Worm (Caenorhabditis elegans) whole organism, young adult: ENCODE measurements around the gene gpx-6.

Experiments used
- B0019.2 ChIP-seq: fragments of 200-800 bp; sonication (Bioruptor generic); conservative IDR thresholded peaks from 2 replicates; pipeline ENCODE4 v1.3.6; 2022; ENCODE audit warnings: missing genetic modification reagents, missing genetic modification characterization, missing compliant biosample characterization
- B0261.1 ChIP-seq: sonication (generic microtip); optimal IDR thresholded peaks from 2 replicates; lab custom pipeline; 2016; ENCODE audit warnings: mild to moderate bottlenecking, missing genetic modification characterization, moderate library complexity, missing compliant biosample characterization
- C17E4.6 ChIP-seq: fragments of 200-800 bp; sonication (Bioruptor generic); IDR thresholded peaks from 2 replicates; pipeline ENCODE4 v1.3.6; 2022; ENCODE audit warnings: missing genetic modification reagents, missing genetic modification characterization, missing compliant biosample characterization
- D2030.7 ChIP-seq: fragments of 200-800 bp; sonication (Bioruptor generic); IDR thresholded peaks from 2 replicates; pipeline ENCODE4 v1.3.6; 2022; ENCODE audit warnings: missing genetic modification reagents, missing genetic modification characterization, missing compliant biosample characterization
- F33H1.4 ChIP-seq: fragments of 200-800 bp; sonication (Bioruptor generic); IDR thresholded peaks from 2 replicates; pipeline ENCODE4 v1.3.6; 2022; ENCODE audit warnings: missing genetic modification reagents, missing genetic modification characterization, missing compliant biosample characterization
- F37B4.10 ChIP-seq: fragments of 200-800 bp; sonication (Bioruptor generic); IDR thresholded peaks from 2 replicates; pipeline ENCODE4 v1.3.6; 2022; ENCODE audit warnings: missing genetic modification characterization, missing compliant biosample characterization
- F49E8.2 ChIP-seq: sonication (generic microtip); optimal IDR thresholded peaks from 3 replicates; lab custom pipeline; 2017; ENCODE audit warnings: missing genetic modification characterization, mild to moderate bottlenecking, missing compliant biosample characterization, antibody characterized with exemption, moderate library complexity; ENCODE audit not compliant: insufficient read depth
- F52B5.7 ChIP-seq: sonication (generic microtip); optimal IDR thresholded peaks from 2 replicates; lab custom pipeline; 2016; ENCODE audit warnings: mild to moderate bottlenecking, missing genetic modification characterization, missing compliant biosample characterization
- F55B11.4 ChIP-seq: sonication (generic microtip); optimal IDR thresholded peaks from 2 replicates; lab custom pipeline; 2016; ENCODE audit warnings: missing compliant biosample characterization, missing genetic modification characterization, borderline replicate concordance; ENCODE audit not compliant: insufficient read depth
- F57A8.1 ChIP-seq: fragments of 200-800 bp; sonication (Bioruptor generic); optimal IDR thresholded peaks from 2 replicates; lab custom pipeline; 2018; ENCODE audit warnings: mild to moderate bottlenecking, missing genetic modification characterization, moderate library complexity, missing compliant biosample characterization
- T26A5.8 ChIP-seq: sonication (generic microtip); optimal IDR thresholded peaks from 2 replicates; lab custom pipeline; 2016; ENCODE audit warnings: missing genetic modification characterization, missing compliant biosample characterization
- Y79H2A.3 ChIP-seq: fragments of 200-800 bp; sonication (Bioruptor generic); conservative IDR thresholded peaks from 2 replicates; pipeline ENCODE4 v1.3.6; 2022; ENCODE audit warnings: missing genetic modification reagents, missing genetic modification characterization, missing compliant biosample characterization
- ZK185.1 ChIP-seq: sonication (generic microtip); optimal IDR thresholded peaks from 2 replicates; lab custom pipeline; 2016; ENCODE audit warnings: mild to moderate bottlenecking, missing genetic modification characterization, missing compliant biosample characterization; ENCODE audit not compliant: poor library complexity, severe bottlenecking
- akir-1 ChIP-seq: fragments of 200-800 bp; sonication (Bioruptor generic); optimal IDR thresholded peaks from 2 replicates; lab custom pipeline; 2018; ENCODE audit warnings: mild to moderate bottlenecking, missing genetic modification characterization, moderate library complexity, missing compliant biosample characterization
- aptf-2 ChIP-seq: fragments of 200-800 bp; sonication (Bioruptor generic); conservative IDR thresholded peaks from 2 replicates; pipeline ENCODE4 v1.3.6; 2022; ENCODE audit warnings: missing genetic modification reagents, missing genetic modification characterization, missing compliant biosample characterization
- aptf-3 ChIP-seq: fragments of 200-800 bp; sonication (Bioruptor generic); IDR thresholded peaks from 2 replicates; pipeline ENCODE4 v1.3.6; 2022; ENCODE audit warnings: missing genetic modification characterization, missing compliant biosample characterization
- attf-6 ChIP-seq: fragments of 200-800 bp; sonication (Bioruptor generic); IDR thresholded peaks from 2 replicates; pipeline ENCODE4 v1.3.6; 2022; ENCODE audit warnings: missing genetic modification reagents, missing genetic modification characterization, missing compliant biosample characterization
- ceh-100 ChIP-seq: fragments of 200-800 bp; sonication (Bioruptor generic); IDR thresholded peaks from 2 replicates; pipeline ENCODE4 v1.3.6; 2022; ENCODE audit warnings: missing genetic modification reagents, missing genetic modification characterization, missing compliant biosample characterization
- chd-7 ChIP-seq: sonication (generic microtip); optimal IDR thresholded peaks from 2 replicates; lab custom pipeline; 2016; ENCODE audit warnings: mild to moderate bottlenecking, missing genetic modification characterization, moderate library complexity, missing compliant biosample characterization
- dox-1 ChIP-seq: fragments of 200-800 bp; sonication (Bioruptor generic); IDR thresholded peaks from 2 replicates; pipeline ENCODE4 v1.3.6; 2022; ENCODE audit warnings: missing genetic modification reagents, missing genetic modification characterization, missing compliant biosample characterization
- dpl-1 ChIP-seq: fragments of 150-350 bp; optimal IDR thresholded peaks from 2 replicates; lab custom pipeline; 2014; ENCODE audit warnings: missing biosample characterization, missing genetic modification reagents, missing genetic modification characterization
- egl-18 ChIP-seq: fragments of 200-800 bp; sonication (Bioruptor generic); IDR thresholded peaks from 2 replicates; pipeline ENCODE4 v1.3.6; 2022; ENCODE audit warnings: missing genetic modification reagents, missing genetic modification characterization, missing compliant biosample characterization
- ekl-4 ChIP-seq: fragments of 200-800 bp; sonication (Bioruptor generic); IDR thresholded peaks from 2 replicates; pipeline ENCODE4 v1.3.6; 2022; ENCODE audit warnings: missing genetic modification reagents, missing genetic modification characterization, missing compliant biosample characterization
- hrde-1 ChIP-seq: sonication (generic microtip); optimal IDR thresholded peaks from 2 replicates; lab custom pipeline; 2016; ENCODE audit warnings: missing genetic modification characterization, mild to moderate bottlenecking, missing compliant biosample characterization, moderate library complexity, missing genotype, missing genetic modification reagents, borderline replicate concordance
- hsf-1 ChIP-seq: fragments of 200-800 bp; sonication (Bioruptor generic); IDR thresholded peaks from 2 replicates; pipeline ENCODE4 v1.3.6; 2022; ENCODE audit warnings: missing genetic modification reagents, missing genetic modification characterization, missing compliant biosample characterization
- lin-35 ChIP-seq, 3 experiments: fragments of 150-350 bp in 2 of 3; sonication (generic microtip) in 1 of 3; optimal IDR thresholded peaks; 2 replicates each; lab custom pipeline; 2014 to 2018; ENCODE audit warnings: missing biosample characterization in 3 of 3, missing genetic modification characterization in 3 of 3, missing genetic modification reagents in 3 of 3
- lsl-1 ChIP-seq: fragments of 200-800 bp; sonication (Bioruptor generic); optimal IDR thresholded peaks from 2 replicates; lab custom pipeline; 2018; ENCODE audit warnings: mild to moderate bottlenecking, missing genetic modification characterization, moderate library complexity, missing compliant biosample characterization
- mcd-1 ChIP-seq: fragments of 200-800 bp; sonication (Bioruptor generic); IDR thresholded peaks from 2 replicates; pipeline ENCODE4 v1.3.6; 2022; ENCODE audit warnings: missing genetic modification reagents, missing genetic modification characterization, missing compliant biosample characterization
- nfya-1 ChIP-seq: sonication (generic microtip); optimal IDR thresholded peaks from 2 replicates; lab custom pipeline; 2017; ENCODE audit warnings: antibody characterized with exemption, missing compliant biosample characterization, missing genetic modification characterization, borderline replicate concordance; ENCODE audit not compliant: insufficient read depth
- nfya-2 ChIP-seq: fragments of 200-800 bp; sonication (Bioruptor generic); IDR thresholded peaks from 2 replicates; pipeline ENCODE4 v1.3.6; 2022; ENCODE audit warnings: missing genetic modification reagents, missing genetic modification characterization, missing compliant biosample characterization
- nhr-80 ChIP-seq: sonication (generic microtip); optimal IDR thresholded peaks from 2 replicates; lab custom pipeline; 2016; ENCODE audit warnings: missing genetic modification characterization, missing compliant biosample characterization
- repo-1 ChIP-seq: sonication (generic microtip); optimal IDR thresholded peaks from 2 replicates; lab custom pipeline; 2017; ENCODE audit warnings: mild to moderate bottlenecking, missing genetic modification characterization, missing compliant biosample characterization
- snpc-4 ChIP-seq, 5 experiments: fragments of 150-350 bp in 1 of 5; sonication (generic microtip) in 4 of 5; optimal IDR thresholded peaks; 2 replicates each; lab custom pipeline; 2014 to 2018; ENCODE audit warnings: missing genetic modification characterization in 5 of 5, missing biosample characterization in 3 of 5, antibody characterized with exemption in 2 of 5, mild to moderate bottlenecking in 2 of 5, missing compliant biosample characterization in 2 of 5, missing genotype in 2 of 5, moderate library complexity in 2 of 5, missing genetic modification reagents in 1 of 5
- somi-1 ChIP-seq: fragments of 200-800 bp; sonication (Bioruptor generic); optimal IDR thresholded peaks from 2 replicates; lab custom pipeline; 2018; ENCODE audit warnings: mild to moderate bottlenecking, missing genetic modification characterization, missing compliant biosample characterization
- sptf-2 ChIP-seq: fragments of 200-800 bp; sonication (Bioruptor generic); optimal IDR thresholded peaks from 2 replicates; lab custom pipeline; 2018; ENCODE audit warnings: mild to moderate bottlenecking, missing genetic modification characterization, missing compliant biosample characterization
- xnd-1 ChIP-seq: sonication (generic microtip); optimal IDR thresholded peaks from 2 replicates; lab custom pipeline; 2016; ENCODE audit warnings: missing genotype, missing genetic modification reagents, missing genetic modification characterization, missing compliant biosample characterization
- zfh-2 ChIP-seq: fragments of 200-800 bp; sonication (Bioruptor generic); conservative IDR thresholded peaks from 2 replicates; pipeline ENCODE4 v1.3.6; 2022; ENCODE audit warnings: missing genetic modification reagents, missing genetic modification characterization, missing compliant biosample characterization
- zim-3 ChIP-seq: sonication (generic microtip); optimal IDR thresholded peaks from 2 replicates; lab custom pipeline; 2017; ENCODE audit warnings: mild to moderate bottlenecking, missing genetic modification characterization, moderate library complexity, missing compliant biosample characterization
- ztf-22 ChIP-seq: fragments of 200-800 bp; sonication (Bioruptor generic); optimal IDR thresholded peaks from 2 replicates; lab custom pipeline; 2018; ENCODE audit warnings: mild to moderate bottlenecking, missing genetic modification characterization, moderate library complexity, missing compliant biosample characterization
- ztf-25 ChIP-seq: fragments of 200-800 bp; sonication (Bioruptor generic); IDR thresholded peaks from 2 replicates; pipeline ENCODE4 v1.3.6; 2022; ENCODE audit warnings: missing genetic modification reagents, missing genetic modification characterization, missing compliant biosample characterization
- ztf-26 ChIP-seq: sonication (generic microtip); optimal IDR thresholded peaks from 2 replicates; lab custom pipeline; 2017; ENCODE audit warnings: missing genetic modification characterization, missing compliant biosample characterization
- ztf-3 ChIP-seq: fragments of 200-800 bp; sonication (Bioruptor generic); optimal IDR thresholded peaks from 2 replicates; lab custom pipeline; 2018; ENCODE audit warnings: mild to moderate bottlenecking, missing genetic modification characterization, missing compliant biosample characterization

The gpx-6 gene

DNA sequence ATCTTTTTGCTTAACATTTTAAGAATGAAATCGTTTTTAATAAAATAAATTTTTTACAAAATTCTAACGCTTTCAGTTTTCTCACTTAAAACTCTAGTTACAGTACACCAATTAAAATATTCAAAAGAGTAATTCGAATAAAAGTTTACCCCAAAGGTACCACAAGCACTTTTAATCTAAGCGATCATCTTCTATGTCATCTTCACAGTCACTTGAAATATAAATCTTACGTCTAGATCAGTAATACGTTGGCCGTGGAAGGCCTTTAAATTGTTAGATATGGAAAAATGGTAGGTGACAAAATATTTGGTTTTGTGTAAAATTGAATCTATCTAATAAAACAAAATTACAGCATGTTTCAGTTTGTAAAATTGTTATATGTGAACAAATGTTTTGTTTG lies 25.3 kb downstream of the gpx-6 start:
- no peak for TF ChIP-seq ZK185.1 (tag; lab: Kevin White, UChicago)
- TF ChIP-seq B0019.2: no peak
- TF ChIP-seq egl-18 (GFP tag; lab: Robert Waterston, UW): no peak
- TF ChIP-seq repo-1: no peak
- no peak for TF ChIP-seq ztf-22 (GFP tag; lab: Kevin White, UChicago)
- no peak for TF ChIP-seq lin-35 (GFP tag; optimal IDR thresholded peaks at IDR 0.05; lab: Kevin White, UChicago)
- no peak for TF ChIP-seq dpl-1
- no peak for TF ChIP-seq aptf-3 (GFP tag; lab: Robert Waterston, UW)
- TF ChIP-seq mcd-1 (GFP tag; lab: Robert Waterston, UW): no peak
- TF ChIP-seq F55B11.4 (tag; lab: Kevin White, UChicago): no peak

DNA sequence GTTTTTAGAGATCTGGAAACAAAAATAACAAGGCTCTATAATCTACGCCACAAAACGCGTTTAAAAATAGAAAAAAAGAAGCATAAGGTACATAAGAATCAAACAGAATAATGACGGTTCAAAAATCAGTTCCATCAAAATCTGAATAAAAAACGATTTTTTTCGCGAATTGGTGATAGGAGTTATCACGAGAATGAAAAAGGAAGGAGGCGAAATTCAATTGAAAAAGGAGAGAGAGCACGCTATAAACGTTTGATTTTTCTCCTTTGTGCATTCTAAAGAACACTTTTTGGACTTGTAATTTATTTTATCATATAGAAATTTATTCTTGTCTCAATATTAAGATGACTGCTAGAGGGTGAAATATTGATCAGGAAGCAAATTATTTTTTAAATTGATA lies 29.3 kb downstream of the gpx-6 start:
- TF ChIP-seq nhr-80: peak; percentile 74
- no peak for TF ChIP-seq F49E8.2
- TF ChIP-seq B0261.1 (tag; lab: Kevin White, UChicago): no peak
- TF ChIP-seq, all 124 proteins: peak for 1

DNA sequence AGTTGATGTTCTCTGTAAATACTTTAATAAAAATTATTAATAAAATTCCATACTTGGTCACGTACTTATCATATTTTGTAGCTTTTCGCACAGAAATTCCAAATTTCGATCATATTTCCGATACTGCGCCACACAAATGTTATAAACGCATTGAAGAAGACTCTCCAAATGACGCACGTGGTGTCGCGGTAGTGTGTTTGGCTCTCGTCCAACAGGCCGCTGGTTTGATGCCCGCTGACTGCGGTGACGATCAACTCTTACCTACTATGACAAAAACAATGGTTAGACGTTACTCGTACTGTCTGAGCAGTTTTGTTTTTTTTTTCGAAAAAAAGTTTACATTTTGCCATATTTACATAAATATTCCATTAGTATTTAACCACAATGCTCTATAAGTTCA lies 30.9 kb downstream of the gpx-6 start:
- TF ChIP-seq aptf-2 (GFP tag; lab: Robert Waterston, UW): no peak
- TF ChIP-seq sptf-2 (GFP tag; lab: Kevin White, UChicago): peak; percentile 76
- TF ChIP-seq ekl-4 (GFP tag; lab: Robert Waterston, UW): peak; percentile 56; the same call in 1 of the 2 replicates
- no peak for TF ChIP-seq dpl-1
- peak; percentile 80; the same call in 1 of the 2 replicates for TF ChIP-seq Y79H2A.3 (GFP tag; lab: Robert Waterston, UW)
- TF ChIP-seq xnd-1 (tag; lab: Kevin White, UChicago): no peak
- 0 out of 2 replicates have a peak, but pooled peaks have one; percentile 50 for TF ChIP-seq C17E4.6 (GFP tag; lab: Robert Waterston, UW)
- TF ChIP-seq mcd-1 (GFP tag; lab: Robert Waterston, UW): no peak; the same call in 1 of the 2 replicates
- TF ChIP-seq ceh-100 (GFP tag; lab: Robert Waterston, UW): peak; percentile 66
- no peak for TF ChIP-seq F55B11.4 (tag; lab: Kevin White, UChicago)
- TF ChIP-seq F33H1.4 (GFP tag; lab: Robert Waterston, UW): peak; percentile 49
- TF ChIP-seq attf-6 (GFP tag; lab: Robert Waterston, UW): 0 out of 2 replicates have a peak, but pooled peaks have one; percentile 43
- TF ChIP-seq somi-1 (GFP tag; lab: Kevin White, UChicago): peak; percentile 68
- no peak for TF ChIP-seq zfh-2 (GFP tag; lab: Robert Waterston, UW)
- peak; percentile 63 for TF ChIP-seq hsf-1 (GFP tag; lab: Robert Waterston, UW)
- peak; percentile 82 for TF ChIP-seq ztf-26 (tag; lab: Kevin White, UChicago)
- peak; percentile 88; the same call in 1 of the 2 replicates for TF ChIP-seq ztf-25 (GFP tag; lab: Robert Waterston, UW)
- no peak; the same call in 1 of the 2 replicates for TF ChIP-seq dox-1 (GFP tag; lab: Robert Waterston, UW)
- peak; percentile 19 for TF ChIP-seq akir-1 (GFP tag; lab: Kevin White, UChicago)
- peak; percentile 60 for TF ChIP-seq lsl-1 (GFP tag; lab: Kevin White, UChicago)
- no peak for TF ChIP-seq nfya-2
- TF ChIP-seq T26A5.8 (tag; lab: Kevin White, UChicago): peak; percentile 68
- TF ChIP-seq D2030.7 (GFP tag; lab: Robert Waterston, UW): peak; percentile 77
- TF ChIP-seq nfya-1 (tag; lab: Kevin White, UChicago): no peak
- no peak for TF ChIP-seq chd-7
- peak; percentile 83 for TF ChIP-seq hrde-1
- TF ChIP-seq snpc-4 (GFP tag; optimal IDR thresholded peaks at IDR 0.05; lab: Kevin White, UChicago): peak; percentile 82
- peak; percentile 37 to 82 (median 66) for TF ChIP-seq snpc-4 (tag; optimal IDR thresholded peaks at IDR 0.05; lab: Kevin White, UChicago)
- TF ChIP-seq F37B4.10: no peak
- TF ChIP-seq B0261.1 (tag; lab: Kevin White, UChicago): peak; percentile 91
- TF ChIP-seq F57A8.1 (GFP tag; lab: Kevin White, UChicago): peak; percentile 75
- TF ChIP-seq lin-35 (GFP tag; optimal IDR thresholded peaks at IDR 0.05; lab: Kevin White, UChicago): peak in 1 of 3 experiments; percentile 75
- TF ChIP-seq zim-3 (tag; lab: Kevin White, UChicago): peak; percentile 97
- TF ChIP-seq F52B5.7 (tag; lab: Kevin White, UChicago): no peak
- TF ChIP-seq ztf-3 (GFP tag; lab: Kevin White, UChicago): no peak
